Fruit fly (Drosophila melanogaster): ENCODE data around the gene CG12795.

DNA sequence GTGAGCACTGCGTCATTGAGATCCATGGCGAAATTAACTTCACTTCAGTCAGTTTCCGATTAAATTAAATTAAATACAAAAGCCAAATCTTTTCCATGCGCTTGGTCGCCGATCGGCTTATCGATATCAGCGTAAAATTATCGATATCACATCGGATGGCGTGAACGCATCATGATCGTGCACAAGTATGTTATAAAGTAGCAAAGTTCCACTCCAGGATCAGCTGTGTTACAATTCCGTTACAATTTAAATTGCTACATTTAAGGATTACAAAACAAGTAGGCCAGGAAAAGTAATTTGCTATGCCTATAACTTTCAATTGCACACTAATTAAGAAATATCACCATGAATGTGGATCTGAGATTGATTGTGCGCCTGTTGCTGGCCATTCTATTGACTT is 17.6 kb downstream of the CG12795 start, which contains the start of the genes Pif1 and CG31776:
- no peak for TF ChIP-seq brk (GFP tag; optimal IDR thresholded peaks at IDR 0.05)
- TF ChIP-seq usp (GFP tag; optimal IDR thresholded peaks at IDR 0.05), result no peak
- TF ChIP-seq foxo (GFP tag; optimal IDR thresholded peaks at IDR 0.05), result no peak
- no peak for TF ChIP-seq br (GFP tag; optimal IDR thresholded peaks at IDR 0.05)
- no peak for TF ChIP-seq Jra (GFP tag; optimal IDR thresholded peaks at IDR 0.05)
- no peak for TF ChIP-seq h (GFP tag; optimal IDR thresholded peaks at IDR 0.05)
- no peak for TF ChIP-seq Dfd (GFP tag; optimal IDR thresholded peaks at IDR 0.05)
